Worm (Caenorhabditis elegans): ENCODE results near the gene lad-2.

DNA sequence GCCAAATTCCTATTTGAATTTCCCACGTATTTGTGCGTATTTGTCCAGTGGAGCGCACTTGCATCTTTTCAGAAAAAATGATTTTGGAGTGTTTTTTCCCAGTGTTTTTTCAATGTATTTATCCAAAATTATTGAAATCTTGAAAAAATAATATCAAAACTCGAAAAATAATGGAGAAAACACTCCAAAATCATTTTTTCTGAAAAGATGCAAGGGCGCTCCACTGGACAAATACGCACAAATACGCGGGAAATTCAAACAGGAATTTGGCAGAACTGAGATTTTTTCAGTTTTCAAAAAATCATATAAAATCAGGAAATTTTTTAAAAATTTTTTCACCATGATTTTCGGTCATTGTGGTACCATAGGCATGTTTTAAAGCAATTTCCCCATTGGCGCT is 33.4 kb upstream of the lad-2 start:
- TF ChIP-seq lin-39 (tag; optimal IDR thresholded peaks at IDR 0.05) (no peak), snpc-4 (tag; optimal IDR thresholded peaks at IDR 0.05) (no peak), ztf-11 (tag; optimal IDR thresholded peaks at IDR 0.05) (no peak), ces-1 (GFP tag; optimal IDR thresholded peaks at IDR 0.05) (no peak), arid-1 (GFP tag; conservative IDR thresholded peaks at IDR 0.05) (no peak), nhr-11 (tag; optimal IDR thresholded peaks at IDR 0.05) (no peak)
